Worm (Caenorhabditis elegans) whole organism, L3 larva: Measurements from ENCODE around the gene catp-5.

ENCODE experiments used
- fkh-10 ChIP-seq: sonication (generic microtip); optimal IDR thresholded peaks from 2 replicates; lab custom pipeline; 2017; ENCODE audit warnings: missing biosample characterization, missing genetic modification reagents, missing genetic modification characterization
- nhr-76 ChIP-seq: fragments of 150-350 bp; sonication (generic microtip); optimal IDR thresholded peaks from 5 replicates; lab custom pipeline; 2014; ENCODE audit warnings: missing biosample characterization, missing genetic modification characterization

DNA sequence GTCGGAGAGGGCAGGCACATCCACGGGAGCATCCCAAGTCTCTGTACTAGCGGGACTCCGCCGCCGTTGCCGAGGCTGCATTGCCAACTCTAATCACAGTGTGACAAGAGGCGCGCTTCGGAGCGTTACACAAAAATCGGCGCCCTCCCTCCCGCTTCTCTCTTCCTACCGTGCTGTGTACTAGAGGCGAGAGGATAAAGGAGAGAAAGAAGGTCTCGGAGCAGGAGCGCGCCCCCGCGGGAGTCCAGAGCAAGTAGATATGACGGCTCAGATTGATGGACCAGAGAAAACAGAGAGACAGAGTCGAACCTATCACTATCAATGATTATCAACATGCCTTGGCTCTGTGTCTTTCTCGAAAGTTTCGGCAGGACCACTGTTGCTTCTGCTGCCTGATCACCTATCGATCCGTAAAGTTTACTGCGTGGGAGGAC, 45.6 kb downstream of the catp-5 start:
- TF ChIP-seq nhr-76 (tag; lab: Kevin White, UChicago) = no peak
- TF ChIP-seq fkh-10 (GFP tag; lab: Kevin White, UChicago) = no peak
